Fruit fly (Drosophila melanogaster) whole organism, embryonic: Measurements from ENCODE around the gene eIF2gamma.
A peak's percentile ranks its signal among the peaks of the same experiment; 100 is the strongest.

Source experiments
- Bdp1 ChIP-seq: fragments of 200-800 bp; sonication (Bioruptor generic); optimal IDR thresholded peaks from 3 replicates; lab custom pipeline; 2016; ENCODE audit warnings: missing biosample characterization, missing genetic modification characterization
- CG10431 ChIP-seq: fragments of 200-800 bp; sonication (Bioruptor generic); optimal IDR thresholded peaks from 3 replicates; lab custom pipeline; 2018; ENCODE audit warnings: missing biosample characterization, mild to moderate bottlenecking, missing genetic modification characterization
- CG11456 ChIP-seq: fragments of 200-800 bp; sonication (Bioruptor generic); IDR thresholded peaks from 3 replicates; pipeline ENCODE4 v1.3.6; 2022; ENCODE audit warnings: missing biosample characterization, missing genetic modification characterization
- CG12071 ChIP-seq: fragments of 200-800 bp; sonication (Bioruptor generic); optimal IDR thresholded peaks from 3 replicates; lab custom pipeline; 2018; ENCODE audit warnings: missing biosample characterization, mild to moderate bottlenecking, missing genetic modification characterization
- CG13894 ChIP-seq: fragments of 200-800 bp; sonication (Bioruptor generic); optimal IDR thresholded peaks from 3 replicates; lab custom pipeline; 2018; ENCODE audit warnings: missing biosample characterization, mild to moderate bottlenecking, missing genetic modification characterization, moderate library complexity
- CG17328 ChIP-seq: fragments of 200-800 bp; sonication (Bioruptor generic); IDR thresholded peaks from 2 replicates; pipeline ENCODE4 v1.3.6; 2022; ENCODE audit warnings: missing biosample characterization, missing genetic modification characterization
- CG18764 ChIP-seq: fragments of 200-800 bp; sonication (Bioruptor generic); optimal IDR thresholded peaks from 3 replicates; lab custom pipeline; 2016; ENCODE audit warnings: missing biosample characterization, missing genetic modification characterization
- CG2712 ChIP-seq: fragments of 200-800 bp; optimal IDR thresholded peaks from 3 replicates; lab custom pipeline; 2019; ENCODE audit warnings: missing biosample characterization, mild to moderate bottlenecking, missing genetic modification characterization, moderate library complexity
- CG2889 ChIP-seq: fragments of 200-800 bp; sonication (Bioruptor generic); IDR thresholded peaks from 3 replicates; pipeline ENCODE4 v1.3.6; 2022; ENCODE audit warnings: missing biosample characterization, missing genetic modification characterization
- CG3281 ChIP-seq: fragments of 200-800 bp; sonication (Bioruptor generic); optimal IDR thresholded peaks from 3 replicates; lab custom pipeline; 2017; ENCODE audit warnings: missing biosample characterization, mild to moderate bottlenecking, missing genetic modification characterization
- CG34376 ChIP-seq: fragments of 200-800 bp; sonication (Bioruptor generic); optimal IDR thresholded peaks from 2 replicates; lab custom pipeline; 2018; ENCODE audit warnings: missing biosample characterization, mild to moderate bottlenecking, missing genetic modification characterization
- CG6175 ChIP-seq: fragments of 200-800 bp; sonication (Bioruptor generic); IDR thresholded peaks from 3 replicates; pipeline ENCODE4 v1.3.6; 2022; ENCODE audit warnings: missing biosample characterization, missing genetic modification characterization
- CG6272 ChIP-seq: fragments of 200-800 bp; sonication (Bioruptor generic); IDR thresholded peaks from 2 replicates; pipeline ENCODE4 v1.3.6; 2022; ENCODE audit warnings: missing biosample characterization, missing genetic modification characterization
- CG7745 ChIP-seq: fragments of 200-800 bp; sonication (Bioruptor generic); optimal IDR thresholded peaks from 2 replicates; lab custom pipeline; 2018; ENCODE audit warnings: missing biosample characterization, mild to moderate bottlenecking, missing genetic modification characterization, moderate library complexity
- CG7963 ChIP-seq: fragments of 200-800 bp; sonication (Bioruptor generic); IDR thresholded peaks from 3 replicates; pipeline ENCODE4 v1.3.6; 2022; ENCODE audit warnings: missing biosample characterization, missing genetic modification characterization; ENCODE audit not compliant: partially characterized antibody
- CHES-1-like ChIP-seq: fragments of 200-800 bp; sonication (Bioruptor generic); optimal IDR thresholded peaks from 2 replicates; lab custom pipeline; 2016; ENCODE audit warnings: missing biosample characterization, missing genetic modification characterization
- CTCF ChIP-seq: fragments of 200-800 bp; sonication (Bioruptor generic); optimal IDR thresholded peaks from 2 replicates; lab custom pipeline; 2017; ENCODE audit warnings: missing biosample characterization, mild to moderate bottlenecking, missing genetic modification characterization, moderate library complexity
- CkIIα-i1 ChIP-seq: fragments of 200-800 bp; sonication (Bioruptor generic); IDR thresholded peaks from 2 replicates; pipeline ENCODE4 v1.3.6; 2022; ENCODE audit warnings: missing biosample characterization, missing genetic modification characterization
- Deaf1 ChIP-seq: fragments of 200-800 bp; optimal IDR thresholded peaks from 3 replicates; lab custom pipeline; 2019; ENCODE audit warnings: missing biosample characterization, mild to moderate bottlenecking, missing genetic modification characterization, moderate library complexity
- H15 ChIP-seq: fragments of 200-800 bp; sonication (Bioruptor generic); IDR thresholded peaks from 3 replicates; pipeline ENCODE4 v1.3.6; 2022; ENCODE audit warnings: missing biosample characterization, missing genetic modification characterization
- HLH54F ChIP-seq: fragments of 200-800 bp; sonication (Bioruptor generic); optimal IDR thresholded peaks from 3 replicates; lab custom pipeline; 2016; ENCODE audit warnings: missing biosample characterization, missing genetic modification characterization
- Oli ChIP-seq: fragments of 200-800 bp; sonication (Bioruptor generic); optimal IDR thresholded peaks from 2 replicates; lab custom pipeline; 2018; ENCODE audit warnings: missing biosample characterization, mild to moderate bottlenecking, missing genetic modification characterization, moderate library complexity
- Optix ChIP-seq: fragments of 200-800 bp; sonication (Bioruptor generic); IDR thresholded peaks from 3 replicates; pipeline ENCODE4 v1.3.6; 2022; ENCODE audit warnings: missing biosample characterization, missing genetic modification characterization
- Sox100B ChIP-seq: fragments of 200-800 bp; sonication (Bioruptor generic); optimal IDR thresholded peaks from 3 replicates; lab custom pipeline; 2018; ENCODE audit warnings: missing biosample characterization, mild to moderate bottlenecking, missing genetic modification characterization
- Sry-β ChIP-seq: fragments of 200-800 bp; sonication (Bioruptor generic); optimal IDR thresholded peaks from 2 replicates; lab custom pipeline; 2018; ENCODE audit warnings: missing biosample characterization, mild to moderate bottlenecking, missing genetic modification characterization, moderate library complexity
- Ssrp ChIP-seq: fragments of 200-800 bp; sonication (Bioruptor generic); optimal IDR thresholded peaks from 2 replicates; lab custom pipeline; 2018; ENCODE audit warnings: missing biosample characterization, mild to moderate bottlenecking, missing genetic modification characterization, moderate library complexity
- Usf ChIP-seq: fragments of 200-800 bp; sonication (Bioruptor generic); optimal IDR thresholded peaks from 2 replicates; lab custom pipeline; 2017; ENCODE audit warnings: missing genotype, missing biosample characterization, missing genetic modification characterization
- ab ChIP-seq: fragments of 200-800 bp; sonication (Bioruptor generic); optimal IDR thresholded peaks from 2 replicates; lab custom pipeline; 2016; ENCODE audit warnings: missing biosample characterization, missing genetic modification characterization
- cad ChIP-seq: fragments of >200 bp; optimal IDR thresholded peaks from 2 replicates; lab custom pipeline; 2017; ENCODE audit warnings: missing biosample characterization, missing genetic modification characterization
- chinmo ChIP-seq: fragments of 200-800 bp; sonication (Bioruptor generic); IDR thresholded peaks from 4 replicates; pipeline ENCODE4 v1.3.6; 2022; ENCODE audit warnings: missing biosample characterization, missing genetic modification characterization; ENCODE audit not compliant: partially characterized antibody
- chm ChIP-seq: fragments of 200-800 bp; sonication (Bioruptor generic); IDR thresholded peaks from 2 replicates; pipeline ENCODE4 v1.3.6; 2022; ENCODE audit warnings: missing biosample characterization, missing genetic modification characterization
- en ChIP-seq: fragments of 200-800 bp; sonication (Bioruptor generic); optimal IDR thresholded peaks from 2 replicates; lab custom pipeline; 2016; ENCODE audit warnings: missing biosample characterization, missing genetic modification characterization
- ewg ChIP-seq: fragments of 200-800 bp; sonication (Bioruptor generic); optimal IDR thresholded peaks from 3 replicates; lab custom pipeline; 2017; ENCODE audit warnings: mild to moderate bottlenecking, missing biosample characterization, missing genetic modification reagents, missing genetic modification characterization
- eyg ChIP-seq: fragments of 200-800 bp; sonication (Bioruptor generic); optimal IDR thresholded peaks from 3 replicates; lab custom pipeline; 2016; ENCODE audit warnings: missing biosample characterization, missing genetic modification characterization
- gem ChIP-seq: fragments of 200-800 bp; sonication (Bioruptor generic); optimal IDR thresholded peaks from 2 replicates; lab custom pipeline; 2019; ENCODE audit warnings: missing biosample characterization, mild to moderate bottlenecking, missing genetic modification characterization, moderate library complexity
- gro ChIP-seq: fragments of 200-800 bp; sonication (Bioruptor generic); optimal IDR thresholded peaks from 2 replicates; lab custom pipeline; 2016; ENCODE audit warnings: missing biosample characterization, missing genetic modification characterization
- gsb-n ChIP-seq: fragments of 200-800 bp; sonication (Bioruptor generic); optimal IDR thresholded peaks from 3 replicates; lab custom pipeline; 2018; ENCODE audit warnings: missing biosample characterization, mild to moderate bottlenecking, missing genetic modification characterization
- lmd ChIP-seq: fragments of 200-800 bp; sonication (Bioruptor generic); IDR thresholded peaks from 2 replicates; pipeline ENCODE4 v1.3.6; 2022; ENCODE audit warnings: missing biosample characterization, missing genetic modification characterization
- mam ChIP-seq: fragments of 200-800 bp; sonication (Bioruptor generic); optimal IDR thresholded peaks from 3 replicates; lab custom pipeline; 2016; ENCODE audit warnings: missing biosample characterization, missing genetic modification characterization
- pfk ChIP-seq: fragments of 200-800 bp; sonication (Bioruptor generic); optimal IDR thresholded peaks from 2 replicates; lab custom pipeline; 2018; ENCODE audit warnings: missing biosample characterization, mild to moderate bottlenecking, missing genetic modification characterization, moderate library complexity
- ranshi ChIP-seq: fragments of 200-800 bp; sonication (Bioruptor generic); IDR thresholded peaks from 2 replicates; pipeline ENCODE4 v1.3.6; 2022; ENCODE audit warnings: missing biosample characterization, missing genetic modification characterization
- repo ChIP-seq: fragments of 200-800 bp; sonication (Bioruptor generic); optimal IDR thresholded peaks from 2 replicates; lab custom pipeline; 2016; ENCODE audit warnings: missing biosample characterization, missing genetic modification characterization
- rib ChIP-seq: fragments of 200-800 bp; sonication (Bioruptor generic); IDR thresholded peaks from 2 replicates; pipeline ENCODE4 v1.3.6; 2022; ENCODE audit warnings: missing biosample characterization, missing genetic modification characterization
- salm ChIP-seq: fragments of 200-800 bp; sonication (Bioruptor generic); optimal IDR thresholded peaks from 2 replicates; lab custom pipeline; 2018; ENCODE audit warnings: missing biosample characterization, mild to moderate bottlenecking, missing genetic modification characterization
- tgo ChIP-seq: fragments of 200-800 bp; sonication (Bioruptor generic); IDR thresholded peaks from 3 replicates; pipeline ENCODE4 v1.3.6; 2022; ENCODE audit warnings: missing biosample characterization, missing genetic modification characterization
- trem ChIP-seq: fragments of 200-800 bp; optimal IDR thresholded peaks from 3 replicates; lab custom pipeline; 2019; ENCODE audit warnings: missing biosample characterization, mild to moderate bottlenecking, missing genetic modification characterization, moderate library complexity
- twi ChIP-seq: fragments of 200-800 bp; optimal IDR thresholded peaks from 2 replicates; lab custom pipeline; 2019; ENCODE audit warnings: missing biosample characterization, mild to moderate bottlenecking, missing genetic modification characterization, moderate library complexity
- unc-4 ChIP-seq: fragments of 200-800 bp; sonication (Bioruptor generic); IDR thresholded peaks from 2 replicates; pipeline ENCODE4 v1.3.6; 2022; ENCODE audit warnings: missing biosample characterization, missing genetic modification characterization; ENCODE audit not compliant: partially characterized antibody
- vnd ChIP-seq: fragments of 200-800 bp; sonication (Bioruptor generic); IDR thresholded peaks from 3 replicates; pipeline ENCODE4 v1.3.6; 2022; ENCODE audit warnings: missing biosample characterization, missing genetic modification characterization; ENCODE audit not compliant: partially characterized antibody

The eIF2gamma gene

DNA sequence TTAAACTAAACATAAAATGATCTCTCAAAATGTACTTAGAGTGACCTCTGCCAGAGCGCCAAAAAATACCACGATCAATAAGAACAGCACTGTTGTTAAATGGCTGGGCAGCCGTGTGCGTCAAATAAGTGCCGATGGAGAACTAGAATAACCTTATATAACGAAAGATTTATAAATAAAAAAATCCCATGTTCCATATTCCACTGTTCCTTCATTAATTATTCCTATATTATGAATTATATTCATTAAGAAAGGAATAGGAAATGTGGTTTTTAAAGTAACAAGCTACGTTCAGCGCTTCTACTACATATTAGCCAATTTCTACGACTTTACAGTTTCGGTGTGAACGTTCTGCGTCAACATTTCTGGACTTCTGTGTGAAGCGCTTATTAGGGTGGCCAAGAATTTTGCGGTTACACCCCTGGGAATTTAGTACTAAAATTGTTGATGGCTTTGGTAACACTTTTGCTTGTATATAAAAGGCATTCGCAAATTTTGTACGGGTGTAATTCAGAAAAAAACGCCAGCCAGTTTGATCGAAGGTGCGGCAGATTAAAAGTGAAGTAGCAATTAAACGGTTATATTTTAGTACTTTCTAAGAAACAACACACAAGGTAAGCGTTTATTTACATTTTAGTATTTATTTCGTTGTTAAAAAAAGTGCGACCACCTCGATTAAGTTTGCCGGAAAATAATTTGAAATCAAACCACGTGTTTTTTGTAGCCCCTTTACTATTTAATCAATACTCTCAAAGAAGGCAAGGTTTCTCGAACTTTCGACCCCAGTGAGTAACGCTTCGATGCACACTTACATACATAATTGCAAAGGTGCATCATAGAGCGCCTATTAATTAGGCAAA lies 20.8 kb downstream of the eIF2gamma start, which contains the start of the genes tefu and Hsc70-4 (continued):
- no peak for TF ChIP-seq vnd
- peak; percentile 73 for TF ChIP-seq Ssrp (tag; lab: Kevin White, UChicago)
- peak; percentile 62 for TF ChIP-seq Sry-β (GFP tag; lab: Kevin White, UChicago)
- peak; percentile 77 for TF ChIP-seq ab (GFP tag; lab: Kevin White, UChicago)
- peak; percentile 72; the same call in 1 of the 2 replicates for TF ChIP-seq CG6272 (GFP tag; lab: Robert Waterston, UW)
- peak; percentile 80 for TF ChIP-seq tgo (GFP tag; lab: Robert Waterston, UW)
- TF ChIP-seq Deaf1 (tag; lab: Kevin White, UChicago) = no peak
- TF ChIP-seq CG34376 (GFP tag; lab: Kevin White, UChicago) = peak; percentile 5
- TF ChIP-seq CG18764 (GFP tag; lab: Kevin White, UChicago) = peak; percentile 67
- peak; percentile 26; the same call in 1 of the 2 replicates for TF ChIP-seq unc-4 (GFP tag; lab: Robert Waterston, UW)
- no peak for TF ChIP-seq repo
- TF ChIP-seq CTCF = no peak
- TF ChIP-seq gro = peak; percentile 4
- TF ChIP-seq eyg (GFP tag; lab: Kevin White, UChicago) = no peak
- TF ChIP-seq Oli (tag; lab: Kevin White, UChicago) = peak; percentile 69
- TF ChIP-seq CG6175 (GFP tag; lab: Robert Waterston, UW) = peak; percentile 66; the same call in 2 of the 3 replicates
- peak; percentile 60; the same call in 2 of the 3 replicates for TF ChIP-seq Optix (GFP tag; lab: Robert Waterston, UW)
- peak; percentile 86 for TF ChIP-seq gem
- peak; percentile 6 for TF ChIP-seq salm
- peak; percentile 18 for TF ChIP-seq Sox100B (GFP tag; lab: Kevin White, UChicago)
- TF ChIP-seq chm (GFP tag; lab: Robert Waterston, UW) = no peak
- 0 out of 3 replicates have a peak, but pooled peaks have one; percentile 6 for TF ChIP-seq CG7963 (GFP tag; lab: Robert Waterston, UW)
- TF ChIP-seq pfk (GFP tag; lab: Kevin White, UChicago) = peak; percentile 83
- peak; percentile 78 for TF ChIP-seq Usf (GFP tag; lab: Kevin White, UChicago)
- no peak for TF ChIP-seq CG2712 (tag; lab: Kevin White, UChicago)
- peak; percentile 44 for TF ChIP-seq CG3281
- peak; percentile 89 for TF ChIP-seq ranshi (GFP tag; lab: Robert Waterston, UW)
- no peak for TF ChIP-seq CkIIα-i1
- peak; percentile 60 for TF ChIP-seq ewg (GFP tag; lab: Kevin White, UChicago)
- TF ChIP-seq twi (tag; lab: Kevin White, UChicago) = peak; percentile 61
- peak; percentile 88 for TF ChIP-seq mam
- TF ChIP-seq CG13894 (tag; lab: Kevin White, UChicago) = peak; percentile 76
- peak; percentile 55 for TF ChIP-seq gsb-n (tag; lab: Kevin White, UChicago)
- TF ChIP-seq CG10431 (GFP tag; lab: Kevin White, UChicago) = no peak
- peak; percentile 25 for TF ChIP-seq CG12071 (GFP tag; lab: Kevin White, UChicago)
- TF ChIP-seq CG7745 (tag; lab: Kevin White, UChicago) = peak; percentile 41
- TF ChIP-seq CG11456 (GFP tag; lab: Robert Waterston, UW) = peak; percentile 89
- peak; percentile 72; the same call in 2 of the 3 replicates for TF ChIP-seq H15
- peak; percentile 52 for TF ChIP-seq CHES-1-like (GFP tag; lab: Kevin White, UChicago)
- TF ChIP-seq trem = peak; percentile 65
- TF ChIP-seq CG17328 (GFP tag; lab: Robert Waterston, UW) = peak; percentile 58
- TF ChIP-seq chinmo (GFP tag; lab: Robert Waterston, UW) = peak; percentile 63; the same call in 1 of the 4 replicates
- peak; percentile 63; the same call in 1 of the 3 replicates for TF ChIP-seq CG2889 (GFP tag; lab: Robert Waterston, UW)
- peak; percentile 81; the same call in 1 of the 2 replicates for TF ChIP-seq rib (GFP tag; lab: Robert Waterston, UW)
- TF ChIP-seq lmd = peak; percentile 86
- peak; percentile 75 for TF ChIP-seq HLH54F
- TF ChIP-seq en = no peak
- no peak for TF ChIP-seq cad (GFP tag; lab: Kevin White, UChicago)
- TF ChIP-seq Bdp1 (GFP tag; lab: Kevin White, UChicago) = peak; percentile 57
